Fruit fly (Drosophila melanogaster): ENCODE data around the gene Srp72.

Gene Srp72

dm6 chr3R:20549855-20550603, 38.5 kb upstream of the Srp72 start (continued):
- TF ChIP-seq CkIIα-i1 (GFP tag; IDR thresholded peaks at IDR 0.05) = no peak
- peak; percentile 69; the same call in 1 of the 2 replicates for TF ChIP-seq sens-2 (GFP tag; IDR thresholded peaks at IDR 0.05)
- TF ChIP-seq Abd-B (GFP tag; optimal IDR thresholded peaks at IDR 0.05) = peak; percentile 86
- TF ChIP-seq CG1233 (GFP tag; optimal IDR thresholded peaks at IDR 0.05) = peak; percentile 80
- no peak for TF ChIP-seq prd (optimal IDR thresholded peaks at IDR 0.05)
- peak; percentile 87 for TF ChIP-seq prd (GFP tag; IDR thresholded peaks at IDR 0.05)
- TF ChIP-seq CG2875 (GFP tag; optimal IDR thresholded peaks at IDR 0.05) = peak; percentile 65
- peak; percentile 78 for TF ChIP-seq CG6813 (GFP tag; optimal IDR thresholded peaks at IDR 0.05)
- no peak for TF ChIP-seq kni (GFP tag; optimal IDR thresholded peaks at IDR 0.05)
- no peak for TF ChIP-seq h (optimal IDR thresholded peaks at IDR 0.05)
- peak; percentile 83 for TF ChIP-seq cato (GFP tag; optimal IDR thresholded peaks at IDR 0.05; ENCODE audit: borderline replicate concordance)
- TF ChIP-seq vfl (GFP tag; optimal IDR thresholded peaks at IDR 0.05) = peak; percentile 21
- TF ChIP-seq CG6654 (GFP tag; optimal IDR thresholded peaks at IDR 0.05) = peak; percentile 78
- TF ChIP-seq hbn (GFP tag; IDR thresholded peaks at IDR 0.05; ENCODE audit: partially characterized antibody) = no peak
- no peak for TF ChIP-seq CG2129 (GFP tag; IDR thresholded peaks at IDR 0.05; ENCODE audit: partially characterized antibody)
- no peak for TF ChIP-seq Trl (optimal IDR thresholded peaks at IDR 0.05)
- TF ChIP-seq Trl (GFP tag; optimal IDR thresholded peaks at IDR 0.05) = no peak
- TF ChIP-seq CG9817 (tag; optimal IDR thresholded peaks at IDR 0.05) = peak; percentile 88
- peak; percentile 68 for TF ChIP-seq Max (GFP tag; optimal IDR thresholded peaks at IDR 0.05)
- TF ChIP-seq CG11398 (GFP tag; optimal IDR thresholded peaks at IDR 0.05) = no peak
- no peak for TF ChIP-seq CG4282 (GFP tag; optimal IDR thresholded peaks at IDR 0.05)
- no peak for TF ChIP-seq CG15073 (GFP tag; optimal IDR thresholded peaks at IDR 0.05)
- TF ChIP-seq CG12299 (tag; optimal IDR thresholded peaks at IDR 0.05) = peak; percentile 37
- TF ChIP-seq CG9609 (GFP tag; optimal IDR thresholded peaks at IDR 0.05) = peak; percentile 36
- peak; percentile 69 for TF ChIP-seq psq (GFP tag; optimal IDR thresholded peaks at IDR 0.05)
- TF ChIP-seq CG34376 (GFP tag; optimal IDR thresholded peaks at IDR 0.05) = peak; percentile 69
- peak; percentile 74; the same call in 2 of the 3 replicates for TF ChIP-seq H15 (GFP tag; IDR thresholded peaks at IDR 0.05)
- TF ChIP-seq CG15601 (tag; optimal IDR thresholded peaks at IDR 0.05) = peak; percentile 78
- TF ChIP-seq Oaz (GFP tag; IDR thresholded peaks at IDR 0.05) = peak; percentile 69
- TF ChIP-seq nom (GFP tag; optimal IDR thresholded peaks at IDR 0.05) = peak; percentile 78
- peak; percentile 49 for TF ChIP-seq schlank (tag; optimal IDR thresholded peaks at IDR 0.05)
- peak; percentile 85 for TF ChIP-seq CG10366 (GFP tag; IDR thresholded peaks at IDR 0.05)
- TF ChIP-seq Med (GFP tag) = peak; percentile 84
- no peak for TF ChIP-seq hth (optimal IDR thresholded peaks at IDR 0.05)
- TF ChIP-seq CG7963 (GFP tag; IDR thresholded peaks at IDR 0.05; ENCODE audit: partially characterized antibody) = no peak
- TF ChIP-seq trem (tag; optimal IDR thresholded peaks at IDR 0.05) = peak; percentile 81
- peak; percentile 56 for TF ChIP-seq CG17612 (GFP tag; IDR thresholded peaks at IDR 0.05)
- peak; percentile 53 for TF ChIP-seq CG8359 (GFP tag; optimal IDR thresholded peaks at IDR 0.05; ENCODE audit: borderline replicate concordance)
- TF ChIP-seq CG4617 (GFP tag; optimal IDR thresholded peaks at IDR 0.05; ENCODE audit: borderline replicate concordance) = peak; percentile 45
- no peak for TF ChIP-seq fru (optimal IDR thresholded peaks at IDR 0.05)
- peak; percentile 72 for TF ChIP-seq CG3995 (GFP tag; optimal IDR thresholded peaks at IDR 0.05)
- no peak for TF ChIP-seq pros (GFP tag; optimal IDR thresholded peaks at IDR 0.05)
- TF ChIP-seq Doc2 (GFP tag; IDR thresholded peaks at IDR 0.05) = 0 out of 2 replicates have a peak, but pooled peaks have one; percentile 6
- peak; percentile 84 for TF ChIP-seq ranshi (GFP tag; IDR thresholded peaks at IDR 0.05)
- TF ChIP-seq CG13894 (tag; optimal IDR thresholded peaks at IDR 0.05) = peak; percentile 82
- TF ChIP-seq CG5953 (GFP tag; IDR thresholded peaks at IDR 0.05) = peak; percentile 64
- peak; percentile 24 for TF ChIP-seq gro (GFP tag; optimal IDR thresholded peaks at IDR 0.05)
- peak; percentile 80; the same call in 2 of the 3 replicates for TF ChIP-seq CG11695 (GFP tag; IDR thresholded peaks at IDR 0.05)
- peak; percentile 43 for TF ChIP-seq HLH54F (GFP tag; optimal IDR thresholded peaks at IDR 0.05)
- peak; percentile 62 for TF ChIP-seq MBD-R2 (GFP tag; IDR thresholded peaks at IDR 0.05)
- TF ChIP-seq Ptx1 (GFP tag; IDR thresholded peaks at IDR 0.05) = peak; percentile 91
